Worm (Caenorhabditis elegans): ENCODE measurements around the gene mcd-1.

Gene mcd-1

ce11 chrII:13939531-13939930, 51.2 kb downstream of the mcd-1 start, which contains the start of gene W07G1.1:
TSS of gene W07G1.1 (minus strand) at chrII:13939631.
- TF ChIP-seq tra-4 (tag; optimal IDR thresholded peaks at IDR 0.05) (no peak), ama-1 (optimal IDR thresholded peaks at IDR 0.05) (no peak), hnd-1 (tag; optimal IDR thresholded peaks at IDR 0.05) (no peak), aly-1 (tag; optimal IDR thresholded peaks at IDR 0.05) (no peak), ceh-36 (tag; optimal IDR thresholded peaks at IDR 0.05) (no peak), F13C5.2 (tag; optimal IDR thresholded peaks at IDR 0.05) (no peak), B0310.2 (tag; optimal IDR thresholded peaks at IDR 0.05) (no peak), ets-7 (tag; optimal IDR thresholded peaks at IDR 0.05) (no peak), hmg-4 (GFP tag; optimal IDR thresholded peaks at IDR 0.05) (no peak), tbx-37 (GFP tag; conservative IDR thresholded peaks at IDR 0.05) (no peak), tbx-11 (GFP tag; IDR thresholded peaks at IDR 0.05) (no peak), flt-1 (GFP tag; IDR thresholded peaks at IDR 0.05) (no peak), pes-1 (GFP tag; IDR thresholded peaks at IDR 0.05) (no peak), scrt-1 (GFP tag; IDR thresholded peaks at IDR 0.05) (no peak), ceh-13 (GFP tag; optimal IDR thresholded peaks at IDR 0.05) (no peak), hmbx-1 (tag; optimal IDR thresholded peaks at IDR 0.05) (no peak), sea-1 (GFP tag; conservative IDR thresholded peaks at IDR 0.05) (no peak)

DNA sequence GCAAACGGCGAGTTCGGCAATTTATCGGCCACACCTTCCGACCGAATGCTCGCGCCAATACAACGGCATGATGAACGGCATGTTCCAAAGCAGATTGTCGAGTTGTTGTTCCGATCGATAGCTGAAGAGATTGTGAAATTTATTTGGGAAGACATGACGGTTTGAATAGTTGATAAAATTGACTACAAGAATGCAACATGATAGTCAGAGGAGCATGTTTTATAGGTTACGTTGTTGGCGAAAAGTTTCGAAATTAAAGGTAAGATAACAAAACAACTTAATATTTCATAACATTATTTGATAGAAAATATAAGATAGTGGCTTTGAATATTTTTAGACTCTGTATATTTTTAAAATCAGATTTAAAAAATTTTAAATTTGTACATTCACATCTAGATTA, 57.2 kb downstream of the mcd-1 start:
- TF ChIP-seq tbx-37 (GFP tag; conservative IDR thresholded peaks at IDR 0.05) (no peak), ceh-36 (tag; optimal IDR thresholded peaks at IDR 0.05) (no peak), F13C5.2 (tag; optimal IDR thresholded peaks at IDR 0.05) (no peak), tbx-11 (GFP tag; IDR thresholded peaks at IDR 0.05) (no peak), hmbx-1 (tag; optimal IDR thresholded peaks at IDR 0.05) (no peak), flt-1 (GFP tag; IDR thresholded peaks at IDR 0.05) (no peak), scrt-1 (GFP tag; IDR thresholded peaks at IDR 0.05) (no peak), tra-4 (tag; optimal IDR thresholded peaks at IDR 0.05) (no peak), sea-1 (GFP tag; conservative IDR thresholded peaks at IDR 0.05) (no peak), ets-7 (tag; optimal IDR thresholded peaks at IDR 0.05) (no peak)

All from whole organism, early embryonic.